Fruit fly (Drosophila melanogaster) whole organism, pupa: ENCODE measurements around the gene Cpr64Ac.

Experiments
- CG12605 ChIP-seq: fragments of 200-800 bp; sonication (Bioruptor generic); IDR thresholded peaks from 2 replicates; pipeline ENCODE4 v1.3.6; 2022; ENCODE audit warnings: missing biosample characterization, missing genetic modification characterization
- CG13204 ChIP-seq: fragments of 200-800 bp; sonication (Bioruptor generic); optimal IDR thresholded peaks from 2 replicates; lab custom pipeline; 2018; ENCODE audit warnings: missing biosample characterization, mild to moderate bottlenecking, missing genetic modification characterization, moderate library complexity
- CG14655 ChIP-seq: fragments of 200-800 bp; sonication (Bioruptor generic); optimal IDR thresholded peaks from 3 replicates; lab custom pipeline; 2017; ENCODE audit warnings: mild to moderate bottlenecking, missing biosample characterization, missing genetic modification reagents, missing genetic modification characterization
- CG15710 ChIP-seq: fragments of 200-800 bp; sonication (Bioruptor generic); optimal IDR thresholded peaks from 2 replicates; lab custom pipeline; 2018; ENCODE audit warnings: missing biosample characterization, mild to moderate bottlenecking, missing genetic modification characterization, moderate library complexity
- CG4496 ChIP-seq: fragments of 200-800 bp; sonication (Bioruptor generic); IDR thresholded peaks from 3 replicates; pipeline ENCODE4 v1.3.6; 2022; ENCODE audit warnings: missing biosample characterization, missing genetic modification characterization
- CG8301 ChIP-seq: fragments of 200-800 bp; sonication (Bioruptor generic); optimal IDR thresholded peaks from 2 replicates; lab custom pipeline; 2018; ENCODE audit warnings: missing biosample characterization, mild to moderate bottlenecking, missing genetic modification characterization
- CG9948 ChIP-seq: fragments of 200-800 bp; sonication (Bioruptor generic); optimal IDR thresholded peaks from 2 replicates; lab custom pipeline; 2018; ENCODE audit warnings: missing biosample characterization, mild to moderate bottlenecking, missing genetic modification characterization, moderate library complexity
- EcR ChIP-seq: fragments of 200-800 bp; sonication (Bioruptor generic); optimal IDR thresholded peaks from 3 replicates; lab custom pipeline; 2019; ENCODE audit warnings: missing biosample characterization, missing genetic modification characterization, mild to moderate bottlenecking, moderate library complexity, missing genetic modification reagents
- Ets98B ChIP-seq: fragments of 200-800 bp; sonication (Bioruptor generic); IDR thresholded peaks from 2 replicates; pipeline ENCODE4 v1.3.6; 2022; ENCODE audit warnings: missing biosample characterization, missing genetic modification characterization
- Pif1A ChIP-seq: fragments of 200-800 bp; sonication (Bioruptor generic); optimal IDR thresholded peaks from 3 replicates; lab custom pipeline; 2016; ENCODE audit warnings: missing biosample characterization, missing genetic modification characterization
- Pif1B ChIP-seq: fragments of 200-800 bp; sonication (Bioruptor generic); optimal IDR thresholded peaks from 3 replicates; lab custom pipeline; 2016; ENCODE audit warnings: missing biosample characterization, missing genetic modification characterization
- Snoo ChIP-seq: fragments of 200-800 bp; sonication (Bioruptor generic); optimal IDR thresholded peaks from 3 replicates; lab custom pipeline; 2017; ENCODE audit warnings: missing biosample characterization, mild to moderate bottlenecking, missing genetic modification characterization, inconsistent platforms
- fd96Ca ChIP-seq: fragments of 200-800 bp; sonication (Bioruptor generic); IDR thresholded peaks from 3 replicates; pipeline ENCODE4 v1.3.6; 2022; ENCODE audit warnings: missing biosample characterization, missing genetic modification characterization
- rn ChIP-seq: fragments of 200-800 bp; sonication (Bioruptor generic); IDR thresholded peaks from 2 replicates; pipeline ENCODE4 v1.3.6; 2022; ENCODE audit warnings: missing biosample characterization, missing genetic modification characterization

DNA sequence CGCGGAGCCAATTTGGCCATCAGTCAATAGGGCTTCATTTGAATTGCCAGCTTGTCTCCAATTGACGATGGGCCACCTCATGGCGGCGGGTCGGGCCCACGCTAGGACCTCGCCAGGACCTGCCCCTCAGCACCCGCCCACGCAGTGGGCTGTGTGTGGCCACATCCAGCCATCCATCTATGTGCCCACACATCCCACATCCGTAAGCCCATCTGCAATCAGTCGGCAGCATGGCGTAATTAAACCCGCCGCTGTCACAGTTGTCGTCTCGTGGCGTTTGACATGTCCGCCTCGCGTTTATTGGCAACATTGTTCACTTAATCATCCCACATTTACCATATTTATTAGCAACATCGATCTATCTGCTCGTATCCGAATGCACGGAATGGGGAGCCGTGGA is 25.5 kb upstream of the Cpr64Ac start:
- TF ChIP-seq CG12605 (GFP tag; lab: Robert Waterston, UW) (no peak), Ets98B (GFP tag; lab: Robert Waterston, UW) (no peak), Snoo (no peak), Pif1B (no peak), CG8301 (tag; lab: Kevin White, UChicago) (no peak), EcR (GFP tag; lab: Kevin White, UChicago) (no peak), CG4496 (GFP tag; lab: Robert Waterston, UW) (no peak), Pif1A (no peak), CG13204 (no peak), CG14655 (GFP tag; lab: Kevin White, UChicago) (no peak), fd96Ca (GFP tag; lab: Robert Waterston, UW) (no peak), CG15710 (tag; lab: Kevin White, UChicago) (no peak), CG9948 (tag; lab: Kevin White, UChicago) (no peak), rn (GFP tag; lab: Robert Waterston, UW) (no peak)
